Fruit fly (Drosophila melanogaster): ENCODE data around the gene CG44837.

The CG44837 gene

DNA sequence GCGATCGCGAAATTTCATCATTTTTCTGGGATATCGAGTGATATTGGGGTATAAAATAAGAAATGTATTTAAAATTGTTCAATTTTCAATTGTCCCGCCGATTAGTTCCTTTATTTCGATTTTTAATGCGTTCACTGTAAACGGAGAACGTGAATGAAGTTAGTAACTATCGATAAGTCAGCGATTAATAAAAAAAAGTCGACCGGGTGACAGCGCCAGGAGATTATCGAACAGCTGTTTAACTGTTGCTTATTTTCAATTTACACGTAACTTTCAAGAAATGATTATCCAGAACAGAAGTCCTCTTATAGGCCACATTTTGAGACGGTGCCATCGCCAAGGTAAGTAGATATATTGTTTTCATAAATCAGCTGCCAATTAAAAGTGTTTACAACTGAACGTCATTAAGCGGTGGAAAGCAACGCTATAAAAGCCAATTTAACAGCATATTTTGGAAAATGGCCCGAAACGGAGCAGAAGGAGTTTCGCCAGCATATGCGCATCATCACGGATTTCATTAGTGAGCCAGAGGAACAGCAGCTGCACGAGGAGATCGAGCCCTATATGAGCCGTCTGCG is 123.4 kb downstream of the CG44837 start, which contains the start of gene CG14130:
CG14130 (plus strand) TSS at position 225 of the 578 bp plus-strand sequence.
- TF ChIP-seq CG17801 (GFP tag; optimal IDR thresholded peaks at IDR 0.05; ENCODE audit: partially characterized antibody) = peak; percentile 12

- TF ChIP-seq CG17801 (GFP tag; optimal IDR thresholded peaks at IDR 0.05; ENCODE audit: partially characterized antibody) = no peak
Observed at dm6 chr3L:11814655-11815054, 124.0 kb downstream of the CG44837 start, which contains the start of gene Cubn2. Cubn2 (minus strand) TSS chr3L:11814755.

DNA sequence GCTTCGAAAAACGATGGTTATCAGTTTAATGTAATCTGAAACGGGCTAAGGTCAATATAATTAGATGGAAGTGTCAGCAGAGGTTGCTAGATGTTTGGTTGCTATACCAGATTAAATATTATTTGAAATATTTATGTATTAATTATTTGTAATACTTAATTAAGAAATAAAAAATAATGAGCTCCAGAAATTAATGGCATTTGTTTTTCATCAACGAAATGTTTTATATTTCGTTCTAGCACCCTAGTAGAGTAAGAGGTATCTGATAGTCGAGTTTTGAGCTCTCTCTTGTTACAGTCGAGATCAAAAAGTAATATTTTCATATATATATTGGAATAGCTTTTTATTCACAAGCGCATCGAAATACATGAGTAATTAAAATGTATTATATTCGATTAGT is 137.1 kb downstream of the CG44837 start:
- TF ChIP-seq CG17801 (GFP tag; optimal IDR thresholded peaks at IDR 0.05; ENCODE audit: partially characterized antibody) = no peak

DNA sequence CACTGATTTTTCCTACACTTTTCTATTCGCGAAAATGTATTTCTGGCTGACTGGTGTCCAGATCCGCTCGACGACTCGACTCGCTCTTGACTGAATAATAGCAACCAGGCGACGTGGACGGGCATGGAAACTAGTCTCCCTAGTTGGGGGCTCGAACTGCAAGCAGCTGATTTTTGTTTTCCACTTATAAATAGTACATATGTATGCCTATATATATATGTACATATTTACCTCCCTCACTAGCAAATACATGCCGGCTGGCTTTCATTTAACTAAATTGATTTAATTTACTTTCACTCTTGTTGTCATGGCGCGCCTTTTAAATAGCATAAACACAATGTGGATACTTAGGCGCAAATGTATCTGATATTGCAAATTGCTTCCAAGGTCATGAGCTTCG is 137.9 kb downstream of the CG44837 start, which contains the start of gene Gcat:
Gcat (minus strand) TSS at position 101 of the 400 bp plus-strand sequence.
- TF ChIP-seq CG17801 (GFP tag; optimal IDR thresholded peaks at IDR 0.05; ENCODE audit: partially characterized antibody) = no peak

Measured in ovary, adult (tissue).